Fruit fly (Drosophila melanogaster): ENCODE results near the gene CG14196.
A peak's percentile ranks its signal among the peaks of the same experiment; 100 is the strongest.

The CG14196 gene

dm6 chrX:19287784-19288183, 46.1 kb upstream of the CG14196 start:
- TF ChIP-seq Abd-B (GFP tag; optimal IDR thresholded peaks at IDR 0.05): no peak
- no peak for TF ChIP-seq brk (GFP tag; optimal IDR thresholded peaks at IDR 0.05)
- TF ChIP-seq Jra (GFP tag; optimal IDR thresholded peaks at IDR 0.05): no peak
- TF ChIP-seq sage (GFP tag; optimal IDR thresholded peaks at IDR 0.05): no peak
- TF ChIP-seq OdsH (GFP tag; optimal IDR thresholded peaks at IDR 0.05): no peak
- no peak for TF ChIP-seq psq (GFP tag; optimal IDR thresholded peaks at IDR 0.05)
- TF ChIP-seq Dfd (GFP tag; optimal IDR thresholded peaks at IDR 0.05): no peak
- TF ChIP-seq tai (GFP tag; optimal IDR thresholded peaks at IDR 0.05): no peak
- TF ChIP-seq pan (optimal IDR thresholded peaks at IDR 0.05): no peak
- no peak for TF ChIP-seq CG9705 (GFP tag; optimal IDR thresholded peaks at IDR 0.05)
- no peak for TF ChIP-seq woc (GFP tag; optimal IDR thresholded peaks at IDR 0.05)
- TF ChIP-seq Hr78 (GFP tag; optimal IDR thresholded peaks at IDR 0.05): no peak
- TF ChIP-seq lola (GFP tag; optimal IDR thresholded peaks at IDR 0.05): no peak
- TF ChIP-seq h (GFP tag; optimal IDR thresholded peaks at IDR 0.05): no peak
- no peak for TF ChIP-seq Vsx2 (GFP tag; optimal IDR thresholded peaks at IDR 0.05; ENCODE audit: partially characterized antibody)
- no peak for TF ChIP-seq jim (GFP tag; optimal IDR thresholded peaks at IDR 0.05)
- TF ChIP-seq Hnf4 (GFP tag; optimal IDR thresholded peaks at IDR 0.05): no peak
- no peak for TF ChIP-seq rgr (GFP tag; optimal IDR thresholded peaks at IDR 0.05)
- TF ChIP-seq Hr83 (GFP tag; optimal IDR thresholded peaks at IDR 0.05; ENCODE audit: poor library complexity, severe bottlenecking): no peak

- TF ChIP-seq N (GFP tag; optimal IDR thresholded peaks at IDR 0.05) (no peak), Rel (GFP tag; optimal IDR thresholded peaks at IDR 0.05) (no peak), Rel (tag; optimal IDR thresholded peaks at IDR 0.05) (peak; percentile 37)
Measured at dm6 chrX:19286235-19286634, 44.6 kb upstream of the CG14196 start.

- TF ChIP-seq tai (GFP tag; optimal IDR thresholded peaks at IDR 0.05): no peak
- no peak for TF ChIP-seq Rel (GFP tag; optimal IDR thresholded peaks at IDR 0.05)
- peak; percentile 58 for TF ChIP-seq Rel (tag; optimal IDR thresholded peaks at IDR 0.05)
Measured at dm6 chrX:19285441-19285840, 43.8 kb upstream of the CG14196 start.

- TF ChIP-seq rgr (GFP tag; optimal IDR thresholded peaks at IDR 0.05): peak; percentile 44
- peak; percentile 33 for TF ChIP-seq HLH106 (tag; optimal IDR thresholded peaks at IDR 0.05)
- TF ChIP-seq GATAd (GFP tag; optimal IDR thresholded peaks at IDR 0.05): no peak
- peak; percentile 21 for TF ChIP-seq Myc (optimal IDR thresholded peaks at IDR 0.05)
- TF ChIP-seq psq (GFP tag; optimal IDR thresholded peaks at IDR 0.05): peak; percentile 18
- no peak for TF ChIP-seq Hr78 (GFP tag; optimal IDR thresholded peaks at IDR 0.05)
- TF ChIP-seq Mio (GFP tag; optimal IDR thresholded peaks at IDR 0.05): no peak
- no peak for TF ChIP-seq pan (optimal IDR thresholded peaks at IDR 0.05)
- TF ChIP-seq br (GFP tag; optimal IDR thresholded peaks at IDR 0.05): no peak
- no peak for TF ChIP-seq lola (GFP tag; optimal IDR thresholded peaks at IDR 0.05)
Measured at dm6 chrX:19281271-19281670, 39.6 kb upstream of the CG14196 start.

- TF ChIP-seq OdsH (GFP tag; optimal IDR thresholded peaks at IDR 0.05) (no peak), Dif (GFP tag; optimal IDR thresholded peaks at IDR 0.05; ENCODE audit: partially characterized antibody) (no peak), Rel (GFP tag; optimal IDR thresholded peaks at IDR 0.05) (no peak), Rel (tag; optimal IDR thresholded peaks at IDR 0.05) (no peak), Mio (GFP tag; optimal IDR thresholded peaks at IDR 0.05) (no peak), N (GFP tag; optimal IDR thresholded peaks at IDR 0.05) (no peak), ey (GFP tag; optimal IDR thresholded peaks at IDR 0.05) (no peak), CrebA (GFP tag; optimal IDR thresholded peaks at IDR 0.05; ENCODE audit: borderline replicate concordance) (no peak), Hr83 (GFP tag; optimal IDR thresholded peaks at IDR 0.05; ENCODE audit: poor library complexity, severe bottlenecking) (no peak), psq (GFP tag; optimal IDR thresholded peaks at IDR 0.05) (no peak), Jra (GFP tag; optimal IDR thresholded peaks at IDR 0.05) (no peak)
Measured at dm6 chrX:19280685-19281084, 39.0 kb upstream of the CG14196 start.

DNA sequence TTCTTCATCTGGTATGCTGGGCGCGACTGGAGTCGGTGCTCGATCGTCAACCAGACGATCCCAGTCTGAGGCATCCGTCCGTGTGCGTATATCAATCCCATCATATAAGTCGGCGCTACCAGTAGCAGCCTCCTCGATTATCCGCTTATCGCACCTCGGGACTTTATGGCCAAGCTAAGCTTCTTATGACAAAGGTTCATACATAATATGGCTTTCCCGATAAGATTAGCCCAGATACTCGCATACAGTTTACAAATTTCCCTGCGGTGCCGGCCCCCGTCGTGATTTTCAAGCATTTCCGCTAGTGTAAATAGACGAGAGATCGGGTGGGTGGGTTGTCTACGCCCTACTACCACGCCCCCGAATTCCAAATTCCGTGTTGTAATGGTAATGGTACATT, 38.6 kb upstream of the CG14196 start, which contains the start of gene CG8028:
Gene CG8028, minus strand, starts transcription at position 101 of the 400 bp plus-strand sequence.
- no peak for TF ChIP-seq dmrt93B (GFP tag; optimal IDR thresholded peaks at IDR 0.05)

All from whole organism, wandering third instar larva.